Fruit fly (Drosophila melanogaster): ENCODE results near the gene Cog4.

Gene Cog4

dm6 chr2L:10476879-10477278 is 11.5 kb downstream of the Cog4 start, which contains the start of gene RluA-2:
Gene RluA-2, plus strand, starts transcription at chr2L:10477073.
- TF ChIP-seq Ets98B (GFP tag; IDR thresholded peaks at IDR 0.05) (no peak), EcR (GFP tag; optimal IDR thresholded peaks at IDR 0.05) (no peak)

dm6 chr2L:10474815-10475214 is 13.6 kb downstream of the Cog4 start:
- TF ChIP-seq CG8159 (tag; optimal IDR thresholded peaks at IDR 0.05) (no peak), D1 (tag; optimal IDR thresholded peaks at IDR 0.05) (no peak), Snoo (tag; optimal IDR thresholded peaks at IDR 0.05) (no peak), rn (GFP tag; IDR thresholded peaks at IDR 0.05) (no peak), CG9948 (tag; optimal IDR thresholded peaks at IDR 0.05) (no peak), EcR (GFP tag; optimal IDR thresholded peaks at IDR 0.05) (no peak)

dm6 chr2L:10474268-10474678 is 14.1 kb downstream of the Cog4 start, which contains the start of gene RluA-1:
Gene RluA-1, minus strand, starts transcription at chr2L:10474349.
- TF ChIP-seq CG8159 (tag; optimal IDR thresholded peaks at IDR 0.05) (peak; percentile 98), rn (GFP tag; IDR thresholded peaks at IDR 0.05) (peak; percentile 96), fd96Ca (GFP tag; IDR thresholded peaks at IDR 0.05) (peak; percentile 99), CG15710 (tag; optimal IDR thresholded peaks at IDR 0.05) (peak; percentile 97), Snoo (tag; optimal IDR thresholded peaks at IDR 0.05) (peak; percentile 85), CG34367 (tag; optimal IDR thresholded peaks at IDR 0.05) (peak; percentile 96), gl (tag; optimal IDR thresholded peaks at IDR 0.05) (peak; percentile 92), CG32121 (GFP tag; IDR thresholded peaks at IDR 0.05) (peak; percentile 99), CG14655 (GFP tag; optimal IDR thresholded peaks at IDR 0.05) (peak; percentile 99), CG13204 (GFP tag; optimal IDR thresholded peaks at IDR 0.05) (no peak), EcR (GFP tag; optimal IDR thresholded peaks at IDR 0.05) (no peak), CG4496 (GFP tag; IDR thresholded peaks at IDR 0.05) (peak; percentile 99), CG9948 (tag; optimal IDR thresholded peaks at IDR 0.05) (peak; percentile 98), D1 (tag; optimal IDR thresholded peaks at IDR 0.05) (peak; percentile 95), CG17806 (tag; optimal IDR thresholded peaks at IDR 0.05) (peak; percentile 98), CG8301 (tag; optimal IDR thresholded peaks at IDR 0.05) (peak; percentile 98), Pif1A (GFP tag; optimal IDR thresholded peaks at IDR 0.05) (peak; percentile 92), CG10348 (GFP tag; IDR thresholded peaks at IDR 0.05) (peak; percentile 86), Pif1B (GFP tag; optimal IDR thresholded peaks at IDR 0.05) (peak; percentile 98), Ets98B (GFP tag; IDR thresholded peaks at IDR 0.05) (peak; percentile 99), CG12605 (GFP tag; IDR thresholded peaks at IDR 0.05) (peak; percentile 98)

dm6 chr2L:10472257-10472656 is 16.2 kb downstream of the Cog4 start:
- no peak for TF ChIP-seq EcR (GFP tag; optimal IDR thresholded peaks at IDR 0.05)
- no peak for TF ChIP-seq CG34367 (tag; optimal IDR thresholded peaks at IDR 0.05)
- TF ChIP-seq Ets98B (GFP tag; IDR thresholded peaks at IDR 0.05): no peak
- TF ChIP-seq D1 (tag; optimal IDR thresholded peaks at IDR 0.05): no peak
- TF ChIP-seq CG15710 (tag; optimal IDR thresholded peaks at IDR 0.05): no peak
- no peak for TF ChIP-seq CG8159 (tag; optimal IDR thresholded peaks at IDR 0.05)
- TF ChIP-seq CG4496 (GFP tag; IDR thresholded peaks at IDR 0.05): no peak
- TF ChIP-seq CG12605 (GFP tag; IDR thresholded peaks at IDR 0.05): no peak
- no peak for TF ChIP-seq CG8301 (tag; optimal IDR thresholded peaks at IDR 0.05)
- no peak for TF ChIP-seq CG13204 (GFP tag; optimal IDR thresholded peaks at IDR 0.05)
- no peak for TF ChIP-seq Snoo (tag; optimal IDR thresholded peaks at IDR 0.05)
- TF ChIP-seq gl (tag; optimal IDR thresholded peaks at IDR 0.05): no peak
- TF ChIP-seq CG14655 (GFP tag; optimal IDR thresholded peaks at IDR 0.05): no peak
- no peak for TF ChIP-seq Pif1B (GFP tag; optimal IDR thresholded peaks at IDR 0.05)
- TF ChIP-seq CG17806 (tag; optimal IDR thresholded peaks at IDR 0.05): no peak
- no peak for TF ChIP-seq CG32121 (GFP tag; IDR thresholded peaks at IDR 0.05)
- TF ChIP-seq rn (GFP tag; IDR thresholded peaks at IDR 0.05): no peak
- TF ChIP-seq fd96Ca (GFP tag; IDR thresholded peaks at IDR 0.05): no peak
- no peak for TF ChIP-seq CG10348 (GFP tag; IDR thresholded peaks at IDR 0.05)

dm6 chr2L:10470211-10470610 is 18.2 kb downstream of the Cog4 start:
- TF ChIP-seq CG9948 (tag; optimal IDR thresholded peaks at IDR 0.05) (no peak), Snoo (tag; optimal IDR thresholded peaks at IDR 0.05) (no peak), CG13204 (GFP tag; optimal IDR thresholded peaks at IDR 0.05) (no peak), EcR (GFP tag; optimal IDR thresholded peaks at IDR 0.05) (no peak), rn (GFP tag; IDR thresholded peaks at IDR 0.05) (no peak), CG32121 (GFP tag; IDR thresholded peaks at IDR 0.05) (0 out of 2 replicates have a peak, but pooled peaks have one; percentile 11), Pif1B (GFP tag; optimal IDR thresholded peaks at IDR 0.05) (no peak), CG12605 (GFP tag; IDR thresholded peaks at IDR 0.05) (no peak)

dm6 chr2L:10468978-10469377 is 19.4 kb downstream of the Cog4 start:
- TF ChIP-seq Pif1B (GFP tag; optimal IDR thresholded peaks at IDR 0.05) (no peak), Pif1A (GFP tag; optimal IDR thresholded peaks at IDR 0.05) (no peak), gl (tag; optimal IDR thresholded peaks at IDR 0.05) (no peak), CG34367 (tag; optimal IDR thresholded peaks at IDR 0.05) (no peak), CG9948 (tag; optimal IDR thresholded peaks at IDR 0.05) (no peak)

dm6 chr2L:10468388-10468787 is 20.0 kb downstream of the Cog4 start:
- TF ChIP-seq CG34367 (tag; optimal IDR thresholded peaks at IDR 0.05): peak; percentile 56
- peak; percentile 59 for TF ChIP-seq CG14655 (GFP tag; optimal IDR thresholded peaks at IDR 0.05)
- no peak for TF ChIP-seq gl (tag; optimal IDR thresholded peaks at IDR 0.05)
- no peak for TF ChIP-seq CG13204 (GFP tag; optimal IDR thresholded peaks at IDR 0.05)
- no peak for TF ChIP-seq D1 (tag; optimal IDR thresholded peaks at IDR 0.05)
- TF ChIP-seq CG8159 (tag; optimal IDR thresholded peaks at IDR 0.05): peak; percentile 72
- TF ChIP-seq CG8301 (tag; optimal IDR thresholded peaks at IDR 0.05): peak; percentile 43
- TF ChIP-seq CG17806 (tag; optimal IDR thresholded peaks at IDR 0.05): peak; percentile 64
- TF ChIP-seq CG10348 (GFP tag; IDR thresholded peaks at IDR 0.05): no peak
- TF ChIP-seq CG4496 (GFP tag; IDR thresholded peaks at IDR 0.05): peak; percentile 78
- TF ChIP-seq Pif1B (GFP tag; optimal IDR thresholded peaks at IDR 0.05): peak; percentile 58
- TF ChIP-seq Pif1A (GFP tag; optimal IDR thresholded peaks at IDR 0.05): peak; percentile 48
- TF ChIP-seq EcR (GFP tag; optimal IDR thresholded peaks at IDR 0.05): no peak
- peak; percentile 23 for TF ChIP-seq CG9948 (tag; optimal IDR thresholded peaks at IDR 0.05)
- no peak for TF ChIP-seq CG12605 (GFP tag; IDR thresholded peaks at IDR 0.05)
- TF ChIP-seq rn (GFP tag; IDR thresholded peaks at IDR 0.05): peak; percentile 17; the same call in 1 of the 2 replicates
- no peak for TF ChIP-seq fd96Ca (GFP tag; IDR thresholded peaks at IDR 0.05)
- TF ChIP-seq CG32121 (GFP tag; IDR thresholded peaks at IDR 0.05): peak; percentile 67
- TF ChIP-seq Snoo (tag; optimal IDR thresholded peaks at IDR 0.05): peak; percentile 11
- peak; percentile 51; the same call in 1 of the 2 replicates for TF ChIP-seq Ets98B (GFP tag; IDR thresholded peaks at IDR 0.05)
- TF ChIP-seq CG15710 (tag; optimal IDR thresholded peaks at IDR 0.05): peak; percentile 70
